Worm (Caenorhabditis elegans) whole organism, L1 larva: ENCODE data around the gene C34E10.9.

Experiments
- C04F5.9 ChIP-seq: sonication (generic microtip); optimal IDR thresholded peaks from 2 replicates; lab custom pipeline; 2016; ENCODE audit warnings: missing genetic modification characterization, missing compliant biosample characterization
- alr-1 ChIP-seq: fragments of 200-800 bp; sonication (Bioruptor generic); optimal IDR thresholded peaks from 2 replicates; lab custom pipeline; 2018; ENCODE audit warnings: borderline replicate concordance, mild to moderate bottlenecking, missing genetic modification characterization, missing compliant biosample characterization
- aly-2 ChIP-seq: fragments of 150-350 bp; optimal IDR thresholded peaks from 2 replicates; lab custom pipeline; 2014; ENCODE audit warnings: missing biosample characterization, missing genetic modification characterization
- ama-1 ChIP-seq: fragments of 150-350 bp; optimal IDR thresholded peaks from 2 replicates; lab custom pipeline; 2014
- blmp-1 ChIP-seq: fragments of 150-350 bp; optimal IDR thresholded peaks from 2 replicates; lab custom pipeline; 2014; ENCODE audit warnings: missing biosample characterization, missing genetic modification characterization
- ceh-63 ChIP-seq: fragments of 200-800 bp; sonication (Bioruptor generic); optimal IDR thresholded peaks from 2 replicates; lab custom pipeline; 2018; ENCODE audit warnings: mild to moderate bottlenecking, missing genetic modification characterization, missing compliant biosample characterization
- ceh-90 ChIP-seq: sonication (generic microtip); optimal IDR thresholded peaks from 2 replicates; lab custom pipeline; 2016; ENCODE audit warnings: missing genetic modification characterization, missing compliant biosample characterization
- ces-1 ChIP-seq: fragments of 150-350 bp; optimal IDR thresholded peaks from 2 replicates; lab custom pipeline; 2014; ENCODE audit warnings: missing biosample characterization, missing genetic modification reagents, missing genetic modification characterization
- dpl-1 ChIP-seq, 3 experiments: fragments of 150-350 bp in 2 of 3; sonication (generic microtip) in 1 of 3; optimal IDR thresholded peaks; 2 replicates each; lab custom pipeline; 2014 to 2017; ENCODE audit warnings: missing biosample characterization in 3 of 3, missing genetic modification characterization in 3 of 3, missing genetic modification reagents in 3 of 3
- dsc-1 ChIP-seq: sonication (generic microtip); optimal IDR thresholded peaks from 2 replicates; lab custom pipeline; 2016; ENCODE audit warnings: mild to moderate bottlenecking, missing genetic modification characterization, missing compliant biosample characterization
- efl-1 ChIP-seq, 4 experiments: fragments of 150-350 bp; optimal IDR thresholded peaks in 3 of 4; peaks in 1 of 4; 1 replicate in 1 of 4; 2 replicates in 3 of 4; lab custom pipeline; 2014; ENCODE audit warnings: missing biosample characterization in 2 of 4, missing genetic modification characterization in 2 of 4, missing genetic modification reagents in 2 of 4
- egl-27 ChIP-seq, 2 experiments: fragments of 150-350 bp in 1 of 2; sonication (generic microtip); optimal IDR thresholded peaks; 3 replicates each; lab custom pipeline; 2017 to 2018; ENCODE audit warnings: missing biosample characterization in 2 of 2, missing genetic modification characterization in 2 of 2, missing genetic modification reagents in 2 of 2
- elt-2 ChIP-seq: sonication (generic microtip); optimal IDR thresholded peaks from 2 replicates; lab custom pipeline; 2016; ENCODE audit warnings: missing genetic modification characterization, mild to moderate bottlenecking, inconsistent platforms, missing compliant biosample characterization, missing genetic modification reagents
- elt-3 ChIP-seq, 6 experiments: fragments of 150-350 bp in 1 of 6; sonication (generic microtip); optimal IDR thresholded peaks; 2 replicates each; lab custom pipeline; 2017 to 2018; ENCODE audit warnings: missing biosample characterization in 6 of 6, missing genetic modification characterization in 6 of 6, inconsistent platforms in 1 of 6
- fkh-4 ChIP-seq: sonication (generic microtip); optimal IDR thresholded peaks from 2 replicates; lab custom pipeline; 2016; ENCODE audit warnings: missing compliant biosample characterization, missing genetic modification characterization, borderline replicate concordance
- fos-1 ChIP-seq: fragments of 150-350 bp; optimal IDR thresholded peaks from 2 replicates; lab custom pipeline; 2014; ENCODE audit warnings: missing biosample characterization, missing genetic modification characterization
- grh-1 ChIP-seq: fragments of 200-800 bp; sonication (Bioruptor generic); IDR thresholded peaks from 2 replicates; pipeline ENCODE4 v1.3.6; 2022; ENCODE audit warnings: missing genetic modification reagents, missing genetic modification characterization, missing compliant biosample characterization
- hlh-4 ChIP-seq: sonication (generic microtip); optimal IDR thresholded peaks from 2 replicates; lab custom pipeline; 2016; ENCODE audit warnings: mild to moderate bottlenecking, missing genetic modification characterization, missing compliant biosample characterization
- irx-1 ChIP-seq: sonication (generic microtip); optimal IDR thresholded peaks from 2 replicates; lab custom pipeline; 2016; ENCODE audit warnings: missing genetic modification characterization, missing compliant biosample characterization
- isw-1 ChIP-seq: fragments of 200-800 bp; sonication (Bioruptor generic); IDR thresholded peaks from 2 replicates; pipeline ENCODE4 v1.3.6; 2022; ENCODE audit warnings: missing genetic modification characterization, missing compliant biosample characterization
- lin-14 ChIP-seq: fragments of 200-800 bp; sonication (Bioruptor generic); optimal IDR thresholded peaks from 2 replicates; lab custom pipeline; 2018; ENCODE audit warnings: mild to moderate bottlenecking, missing genetic modification characterization, moderate library complexity, missing compliant biosample characterization
- lin-39 ChIP-seq: fragments of 150-350 bp; optimal IDR thresholded peaks from 2 replicates; lab custom pipeline; 2014; ENCODE audit warnings: missing biosample characterization, missing genetic modification reagents, missing genetic modification characterization
- lir-3 ChIP-seq: sonication (generic microtip); optimal IDR thresholded peaks from 2 replicates; lab custom pipeline; 2016; ENCODE audit warnings: mild to moderate bottlenecking, missing genetic modification characterization, moderate library complexity, missing compliant biosample characterization; ENCODE audit not compliant: poor library complexity
- nhr-11 ChIP-seq: fragments of 150-350 bp; optimal IDR thresholded peaks from 2 replicates; lab custom pipeline; 2014; ENCODE audit warnings: missing biosample characterization, missing genetic modification characterization
- nhr-19 ChIP-seq: fragments of 200-800 bp; sonication (Bioruptor generic); conservative IDR thresholded peaks from 2 replicates; pipeline ENCODE4 v1.3.6; 2022; ENCODE audit warnings: missing genetic modification characterization, missing compliant biosample characterization
- nhr-20 ChIP-seq: sonication (generic microtip); optimal IDR thresholded peaks from 2 replicates; lab custom pipeline; 2016; ENCODE audit warnings: mild to moderate bottlenecking, missing genetic modification characterization, missing compliant biosample characterization
- nhr-28 ChIP-seq: fragments of 150-350 bp; optimal IDR thresholded peaks from 2 replicates; lab custom pipeline; 2014; ENCODE audit warnings: missing biosample characterization, missing genetic modification characterization
- nhr-47 ChIP-seq: sonication (generic microtip); optimal IDR thresholded peaks from 2 replicates; lab custom pipeline; 2016; ENCODE audit warnings: mild to moderate bottlenecking, missing genetic modification characterization, moderate library complexity, missing compliant biosample characterization
- nhr-71 ChIP-seq: sonication (generic microtip); optimal IDR thresholded peaks from 2 replicates; lab custom pipeline; 2016; ENCODE audit warnings: mild to moderate bottlenecking, missing genetic modification characterization, moderate library complexity, missing compliant biosample characterization
- nhr-76 ChIP-seq: sonication (generic microtip); optimal IDR thresholded peaks from 2 replicates; lab custom pipeline; 2017; ENCODE audit warnings: missing biosample characterization, missing genetic modification characterization
- nhr-84 ChIP-seq: sonication (generic microtip); optimal IDR thresholded peaks from 2 replicates; lab custom pipeline; 2017; ENCODE audit warnings: missing biosample characterization, missing genetic modification characterization
- nhr-85 ChIP-seq: sonication (generic microtip); peaks from one replicate; lab custom pipeline; 2016; ENCODE audit warnings: missing genetic modification characterization, inconsistent platforms, missing compliant biosample characterization
- pag-3 ChIP-seq: sonication (generic microtip); optimal IDR thresholded peaks from 2 replicates; lab custom pipeline; 2017; ENCODE audit warnings: missing genetic modification characterization, mild to moderate bottlenecking, missing compliant biosample characterization, antibody characterized with exemption, borderline replicate concordance; ENCODE audit not compliant: insufficient read depth
- pax-3 ChIP-seq: fragments of 200-800 bp; sonication (Bioruptor generic); optimal IDR thresholded peaks from 2 replicates; lab custom pipeline; 2018; ENCODE audit warnings: mild to moderate bottlenecking, missing genetic modification characterization, moderate library complexity, missing compliant biosample characterization
- pqm-1 ChIP-seq: sonication (generic microtip); optimal IDR thresholded peaks from 3 replicates; lab custom pipeline; 2017; ENCODE audit warnings: missing biosample characterization, missing genetic modification characterization
- rnt-1 ChIP-seq: sonication (generic microtip); optimal IDR thresholded peaks from 2 replicates; lab custom pipeline; 2016; ENCODE audit warnings: mild to moderate bottlenecking, missing genetic modification characterization, moderate library complexity, missing compliant biosample characterization
- snu-23 ChIP-seq: sonication (generic microtip); optimal IDR thresholded peaks from 2 replicates; lab custom pipeline; 2016; ENCODE audit warnings: missing genetic modification characterization, missing compliant biosample characterization
- sox-4 ChIP-seq: sonication (generic microtip); optimal IDR thresholded peaks from 2 replicates; lab custom pipeline; 2016; ENCODE audit warnings: missing genetic modification characterization, missing compliant biosample characterization
- sptf-1 ChIP-seq: fragments of 150-350 bp; optimal IDR thresholded peaks from 2 replicates; lab custom pipeline; 2014; ENCODE audit warnings: missing biosample characterization, missing genetic modification characterization
- sup-37 ChIP-seq: fragments of 200-800 bp; sonication (Bioruptor generic); optimal IDR thresholded peaks from 2 replicates; lab custom pipeline; 2018; ENCODE audit warnings: mild to moderate bottlenecking, missing genetic modification characterization, missing compliant biosample characterization
- tbx-2 ChIP-seq: sonication (generic microtip); optimal IDR thresholded peaks from 2 replicates; lab custom pipeline; 2016; ENCODE audit warnings: missing genetic modification characterization, missing compliant biosample characterization
- tlp-1 ChIP-seq: fragments of 150-350 bp; optimal IDR thresholded peaks from 2 replicates; lab custom pipeline; 2014; ENCODE audit warnings: missing biosample characterization, missing genetic modification characterization
- unc-130 ChIP-seq: fragments of 150-350 bp; optimal IDR thresholded peaks from 2 replicates; lab custom pipeline; 2017; ENCODE audit warnings: missing biosample characterization, missing genetic modification characterization, inconsistent platforms
- unc-30 ChIP-seq: sonication (generic microtip); optimal IDR thresholded peaks from 2 replicates; lab custom pipeline; 2017; ENCODE audit warnings: missing biosample characterization, missing genetic modification characterization
- unc-62 ChIP-seq: fragments of 150-350 bp; optimal IDR thresholded peaks from 2 replicates; lab custom pipeline; 2014; ENCODE audit warnings: missing biosample characterization, missing genetic modification reagents, missing genetic modification characterization
- unc-86 ChIP-seq: sonication (generic microtip); optimal IDR thresholded peaks from 2 replicates; lab custom pipeline; 2016; ENCODE audit warnings: missing genetic modification characterization, missing compliant biosample characterization
- unc-98 ChIP-seq: fragments of 200-800 bp; sonication (Bioruptor generic); IDR thresholded peaks from 2 replicates; pipeline ENCODE4 v1.3.6; 2022; ENCODE audit warnings: missing genetic modification characterization, missing compliant biosample characterization
- zag-1 ChIP-seq: fragments of 150-350 bp; optimal IDR thresholded peaks from 2 replicates; lab custom pipeline; 2014; ENCODE audit warnings: missing biosample characterization, missing genetic modification characterization
- ztf-11 ChIP-seq, 2 experiments: sonication (generic microtip); optimal IDR thresholded peaks; 2 replicates each; lab custom pipeline; 2016 to 2017; ENCODE audit warnings: missing genetic modification characterization in 2 of 2, missing biosample characterization in 1 of 2, missing compliant biosample characterization in 1 of 2
- ztf-4 ChIP-seq: fragments of 150-350 bp; optimal IDR thresholded peaks from 2 replicates; lab custom pipeline; 2014; ENCODE audit warnings: missing biosample characterization, missing genetic modification characterization

The C34E10.9 gene

DNA sequence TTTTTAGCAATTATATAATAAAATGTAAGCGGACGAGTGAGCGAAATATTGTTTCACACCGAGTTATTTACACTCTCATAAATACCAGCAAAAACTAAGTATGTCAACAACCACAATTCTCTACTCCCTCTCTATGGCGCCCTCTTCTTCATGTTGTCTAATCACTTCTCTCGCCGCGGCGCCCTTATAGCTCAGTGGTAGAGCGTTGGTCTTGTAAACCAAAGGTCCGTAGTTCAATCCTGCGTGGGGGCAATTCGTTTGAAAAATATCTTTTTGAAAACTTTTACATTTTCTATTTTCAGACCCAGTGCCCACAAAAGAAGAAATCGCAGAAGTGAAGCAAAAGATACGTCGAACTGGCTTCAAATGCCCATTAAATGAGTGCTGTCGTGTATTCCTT lies 42.5 kb upstream of the C34E10.9 start (continued):
- TF ChIP-seq pqm-1 (tag; lab: Kevin White, UChicago) (no peak), egl-27 (tag; optimal IDR thresholded peaks at IDR 0.05; lab: Kevin White, UChicago) (peak in 1 of 2 experiments; percentile 2), fkh-4 (no peak), unc-62 (GFP tag; lab: Kevin White, UChicago) (no peak), hlh-4 (tag; lab: Kevin White, UChicago) (no peak), ces-1 (GFP tag; lab: Kevin White, UChicago) (no peak), nhr-76 (tag; lab: Kevin White, UChicago) (no peak), dpl-1 (GFP tag; optimal IDR thresholded peaks at IDR 0.05; lab: Kevin White, UChicago) (peak in 2 of 3 experiments; percentile 59 to 69), ceh-90 (tag; lab: Kevin White, UChicago) (no peak), tbx-2 (tag; lab: Kevin White, UChicago) (peak; percentile 56), nhr-11 (no peak), sptf-1 (tag; lab: Kevin White, UChicago) (no peak), pax-3 (tag; lab: Kevin White, UChicago) (peak; percentile 8), snu-23 (GFP tag; lab: Kevin White, UChicago) (peak; percentile 75), elt-3 (tag; optimal IDR thresholded peaks at IDR 0.05; lab: Kevin White, UChicago) (no peak), rnt-1 (tag; lab: Kevin White, UChicago) (peak; percentile 72), sox-4 (tag; lab: Kevin White, UChicago) (peak; percentile 9), irx-1 (peak; percentile 33), C04F5.9 (no peak), elt-2 (tag; lab: Kevin White, UChicago) (peak; percentile 6), ztf-4 (no peak), unc-86 (peak; percentile 39), fos-1 (tag; lab: Kevin White, UChicago) (no peak), pag-3 (tag; lab: Kevin White, UChicago) (no peak), alr-1 (tag; lab: Kevin White, UChicago) (no peak), unc-30 (tag; lab: Kevin White, UChicago) (no peak), unc-130 (tag; lab: Kevin White, UChicago) (peak; percentile 56), nhr-28 (tag; lab: Kevin White, UChicago) (no peak), nhr-85 (tag; lab: Kevin White, UChicago) (no peak), nhr-47 (peak; percentile 69), nhr-19 (peak; percentile 65), blmp-1 (tag; lab: Kevin White, UChicago) (peak; percentile 24), lin-39 (tag; lab: Kevin White, UChicago) (no peak), zag-1 (tag; lab: Kevin White, UChicago) (no peak), sup-37 (no peak), grh-1 (GFP tag; lab: Robert Waterston, UW) (no peak), nhr-20 (no peak), lin-14 (GFP tag; lab: Kevin White, UChicago) (no peak), isw-1 (peak; percentile 32), ama-1 (lab: Kevin White, UChicago) (peak; percentile 15), tlp-1 (no peak), efl-1 (optimal IDR thresholded peaks at IDR 0.05; lab: Kevin White, UChicago) (peak; percentile 31 to 67), efl-1 (GFP tag; optimal IDR thresholded peaks at IDR 0.05 in 1 of 2; lab: Kevin White, UChicago) (peak; percentile 61 to 96), ztf-11 (tag; optimal IDR thresholded peaks at IDR 0.05; lab: Kevin White, UChicago) (peak in 1 of 2 experiments; percentile 3), unc-98 (no peak), dsc-1 (tag; lab: Kevin White, UChicago) (peak; percentile 64), aly-2 (tag; lab: Kevin White, UChicago) (peak; percentile 31), lir-3 (tag; lab: Kevin White, UChicago) (peak; percentile 61), ceh-63 (no peak), nhr-71 (no peak), nhr-84 (tag; lab: Kevin White, UChicago) (no peak)
